Fruit fly (Drosophila melanogaster): ENCODE measurements around the gene CG4119.

The CG4119 gene

DNA sequence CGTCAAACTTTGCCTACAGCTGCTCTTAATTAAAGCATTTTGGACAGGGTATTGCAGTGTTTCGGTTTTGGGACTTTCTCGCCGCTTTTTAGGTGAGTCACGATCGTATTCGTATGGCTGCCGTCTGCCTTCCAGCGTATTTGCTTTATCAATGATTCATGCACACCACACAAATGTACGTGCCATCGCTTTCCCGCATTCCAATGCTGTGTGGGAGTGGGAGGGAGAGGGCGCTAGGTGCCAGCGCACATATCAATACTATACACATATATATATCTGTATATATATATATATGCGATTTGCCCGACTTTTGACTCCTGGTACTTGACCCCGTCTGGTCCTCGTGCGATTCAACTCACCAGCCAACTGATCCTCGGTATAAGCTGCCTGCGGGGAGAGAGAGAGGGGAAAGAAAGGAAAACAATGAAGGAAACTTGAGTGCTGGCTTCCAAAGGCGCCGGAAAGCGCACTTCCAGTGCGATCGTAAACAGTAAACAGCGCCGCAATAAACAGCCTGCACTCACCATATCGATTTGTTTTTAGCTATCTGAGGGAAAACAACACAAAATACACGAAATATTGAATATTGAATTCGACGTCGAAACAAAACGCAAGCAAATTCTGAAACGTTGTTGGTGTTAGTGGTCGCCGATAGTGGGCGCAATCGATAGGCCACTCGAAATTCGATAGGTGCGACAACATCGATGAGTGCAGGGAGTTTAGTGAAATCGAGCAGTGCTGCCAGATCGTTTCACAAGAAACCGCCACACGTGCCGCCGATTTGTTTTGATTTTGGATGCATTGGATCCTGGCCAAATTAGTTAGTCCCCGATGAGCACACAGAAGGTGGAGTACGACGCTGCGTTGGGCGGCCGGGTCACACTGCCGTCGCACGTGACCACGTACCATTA, 43.7 kb upstream of the CG4119 start, which contains the start of the genes Mlc-c and Pop1 (continued):
- TF ChIP-seq nmo (GFP tag; optimal IDR thresholded peaks at IDR 0.05) = peak; percentile 26
- TF ChIP-seq phol (tag; optimal IDR thresholded peaks at IDR 0.05) = peak; percentile 6
- TF ChIP-seq unc-4 (GFP tag; IDR thresholded peaks at IDR 0.05; ENCODE audit: partially characterized antibody) = peak; percentile 89
- TF ChIP-seq MBD-R2 (GFP tag; IDR thresholded peaks at IDR 0.05) = peak; percentile 88
- no peak for TF ChIP-seq her (GFP tag; optimal IDR thresholded peaks at IDR 0.05)
- peak; percentile 59; the same call in 1 of the 2 replicates for TF ChIP-seq CG9932 (GFP tag; IDR thresholded peaks at IDR 0.05)
- TF ChIP-seq sob (GFP tag; IDR thresholded peaks at IDR 0.05) = no peak
- peak; percentile 48 for TF ChIP-seq cg (GFP tag; optimal IDR thresholded peaks at IDR 0.05)
- peak; percentile 92 for TF ChIP-seq dm (GFP tag; optimal IDR thresholded peaks at IDR 0.05)
- no peak; the same call in 3 of the 4 replicates for TF ChIP-seq Gug (GFP tag; IDR thresholded peaks at IDR 0.05)
- TF ChIP-seq Ravus (GFP tag; IDR thresholded peaks at IDR 0.05) = no peak
- TF ChIP-seq sna (GFP tag; IDR thresholded peaks at IDR 0.05; ENCODE audit: partially characterized antibody) = peak; percentile 82
- peak; percentile 95 for TF ChIP-seq ato (GFP tag; IDR thresholded peaks at IDR 0.05; ENCODE audit: partially characterized antibody)
- no peak for TF ChIP-seq CG6272 (GFP tag; IDR thresholded peaks at IDR 0.05)
- peak; percentile 75 for TF ChIP-seq CG2129 (GFP tag; IDR thresholded peaks at IDR 0.05; ENCODE audit: partially characterized antibody)
- peak; percentile 97 for TF ChIP-seq Dref (GFP tag; IDR thresholded peaks at IDR 0.05)
- peak; percentile 73 for TF ChIP-seq D19A (tag; optimal IDR thresholded peaks at IDR 0.05)
- TF ChIP-seq CG7963 (GFP tag; IDR thresholded peaks at IDR 0.05; ENCODE audit: partially characterized antibody) = peak; percentile 85
- TF ChIP-seq CG2116 (GFP tag; optimal IDR thresholded peaks at IDR 0.05) = peak; percentile 80
- TF ChIP-seq nerfin-1 (tag; optimal IDR thresholded peaks at IDR 0.05) = peak; percentile 68
- peak; percentile 89 for TF ChIP-seq inv (GFP tag; IDR thresholded peaks at IDR 0.05; ENCODE audit: partially characterized antibody)
- peak; percentile 32 for TF ChIP-seq CG10267 (tag; optimal IDR thresholded peaks at IDR 0.05)
- peak; percentile 94 for TF ChIP-seq chinmo (GFP tag; IDR thresholded peaks at IDR 0.05; ENCODE audit: partially characterized antibody)
- TF ChIP-seq CG14860 (GFP tag; IDR thresholded peaks at IDR 0.05; ENCODE audit: partially characterized antibody) = peak; percentile 87
- TF ChIP-seq CG14710 (tag; optimal IDR thresholded peaks at IDR 0.05) = peak; percentile 40
- peak; percentile 86 for TF ChIP-seq Dp (GFP tag; optimal IDR thresholded peaks at IDR 0.05)
- TF ChIP-seq gfzf (GFP tag; optimal IDR thresholded peaks at IDR 0.05) = peak; percentile 19
- no peak for TF ChIP-seq CG6765 (GFP tag; optimal IDR thresholded peaks at IDR 0.05)

DNA sequence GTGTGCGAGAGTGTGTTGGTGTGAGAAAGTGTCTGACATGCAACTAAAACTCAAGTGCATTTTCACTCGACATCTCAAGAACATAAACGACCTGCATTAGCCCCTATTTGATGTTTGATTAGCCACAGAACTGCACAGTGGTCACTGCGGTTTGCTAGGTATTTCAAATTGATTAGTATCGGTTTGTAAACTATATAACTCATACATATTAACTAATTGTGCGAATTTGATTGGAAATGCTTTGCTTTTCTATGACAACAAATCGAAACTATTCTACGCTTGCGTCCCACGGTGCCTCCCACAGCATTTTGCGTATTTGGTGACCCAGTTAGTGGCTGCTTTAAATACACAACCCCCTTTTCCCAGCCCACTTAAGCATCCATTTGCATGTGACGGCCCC, 31.1 kb upstream of the CG4119 start:
- TF ChIP-seq Drgx (GFP tag; IDR thresholded peaks at IDR 0.05) = peak; percentile 51
- TF ChIP-seq sens (GFP tag) = peak; percentile 55
- 0 out of 2 replicates have a peak, but pooled peaks have one; percentile 19 for TF ChIP-seq ttk (GFP tag; IDR thresholded peaks at IDR 0.05)
- no peak for TF ChIP-seq vfl (GFP tag; optimal IDR thresholded peaks at IDR 0.05)

dm6 chrX:5636529-5637099, 29.2 kb upstream of the CG4119 start:
- TF ChIP-seq ap (GFP tag; IDR thresholded peaks at IDR 0.05) (no peak), CG30403 (GFP tag; optimal IDR thresholded peaks at IDR 0.05) (no peak), Med (GFP tag) (peak; percentile 56), yki (optimal IDR thresholded peaks at IDR 0.05) (peak; percentile 6), CG1832 (GFP tag; optimal IDR thresholded peaks at IDR 0.05) (peak; percentile 78), abd-A (tag; optimal IDR thresholded peaks at IDR 0.05) (peak; percentile 36), Trl (optimal IDR thresholded peaks at IDR 0.05) (peak; percentile 69 to 70), Trl (GFP tag; optimal IDR thresholded peaks at IDR 0.05) (no peak), crol (GFP tag; IDR thresholded peaks at IDR 0.05) (peak; percentile 78), sens (GFP tag) (peak; percentile 34), CG3065 (GFP tag; optimal IDR thresholded peaks at IDR 0.05) (peak; percentile 8), nerfin-1 (tag; optimal IDR thresholded peaks at IDR 0.05) (peak; percentile 52), Nf-YB (GFP tag; optimal IDR thresholded peaks at IDR 0.05) (peak; percentile 50), Bgb (GFP tag; IDR thresholded peaks at IDR 0.05; ENCODE audit: partially characterized antibody) (peak; percentile 12; the same call in 1 of the 2 replicates), CG10565 (GFP tag; optimal IDR thresholded peaks at IDR 0.05) (no peak)

Measured in whole organism, embryonic.